Fruit fly (Drosophila melanogaster) whole organism, embryonic: ENCODE measurements around the gene Swip-1.

Source experiments
- CG1024 ChIP-seq: fragments of 200-800 bp; sonication (Bioruptor generic); IDR thresholded peaks from 2 replicates; pipeline ENCODE4 v1.3.6; 2022; ENCODE audit warnings: missing biosample characterization, missing genetic modification characterization
- CG11085 ChIP-seq: fragments of 200-800 bp; sonication (Bioruptor generic); IDR thresholded peaks from 2 replicates; pipeline ENCODE4 v1.3.6; 2022; ENCODE audit warnings: missing biosample characterization, missing genetic modification characterization
- CG14050 ChIP-seq: fragments of 200-800 bp; sonication (Bioruptor generic); IDR thresholded peaks from 3 replicates; pipeline ENCODE4 v1.3.6; 2022; ENCODE audit warnings: missing biosample characterization, missing genetic modification characterization
- CG14441 ChIP-seq: fragments of 200-800 bp; sonication (Bioruptor generic); IDR thresholded peaks from 2 replicates; pipeline ENCODE4 v1.3.6; 2022; ENCODE audit warnings: missing biosample characterization, missing genetic modification characterization
- CG16863 ChIP-seq: fragments of 200-800 bp; sonication (Bioruptor generic); optimal IDR thresholded peaks from 3 replicates; lab custom pipeline; 2016; ENCODE audit warnings: missing biosample characterization, missing genetic modification characterization
- CG17361 ChIP-seq: fragments of 200-800 bp; sonication (Bioruptor generic); IDR thresholded peaks from 3 replicates; pipeline ENCODE4 v1.3.6; 2022; ENCODE audit warnings: missing biosample characterization, missing genetic modification characterization
- CG18476 ChIP-seq: fragments of 200-800 bp; sonication (Bioruptor generic); optimal IDR thresholded peaks from 2 replicates; lab custom pipeline; 2016; ENCODE audit warnings: missing biosample characterization, mild to moderate bottlenecking, missing genetic modification characterization
- CG2116 ChIP-seq: fragments of 200-800 bp; sonication (Bioruptor generic); optimal IDR thresholded peaks from 3 replicates; lab custom pipeline; 2018; ENCODE audit warnings: missing biosample characterization, mild to moderate bottlenecking, missing genetic modification characterization
- CG3065 ChIP-seq: fragments of 200-800 bp; sonication (Bioruptor generic); optimal IDR thresholded peaks from 2 replicates; lab custom pipeline; 2016; ENCODE audit warnings: missing biosample characterization, missing genetic modification characterization
- CG33557 ChIP-seq: fragments of 200-800 bp; sonication (Bioruptor generic); optimal IDR thresholded peaks from 2 replicates; lab custom pipeline; 2019; ENCODE audit warnings: missing biosample characterization, mild to moderate bottlenecking, missing genetic modification characterization, moderate library complexity
- CG34376 ChIP-seq: fragments of 200-800 bp; sonication (Bioruptor generic); optimal IDR thresholded peaks from 2 replicates; lab custom pipeline; 2018; ENCODE audit warnings: missing biosample characterization, mild to moderate bottlenecking, missing genetic modification characterization
- CG3726 ChIP-seq: fragments of 200-800 bp; sonication (Bioruptor generic); IDR thresholded peaks from 3 replicates; pipeline ENCODE4, ENCODE4 v1.3.6; 2022; ENCODE audit warnings: missing biosample characterization, missing genetic modification characterization
- CG4328 ChIP-seq: fragments of 200-800 bp; sonication (Bioruptor generic); optimal IDR thresholded peaks from 3 replicates; lab custom pipeline; 2017; ENCODE audit warnings: missing biosample characterization, missing genetic modification reagents, missing genetic modification characterization
- CG4424 ChIP-seq: fragments of 200-800 bp; sonication (Bioruptor generic); optimal IDR thresholded peaks from 3 replicates; lab custom pipeline; 2016; ENCODE audit warnings: missing biosample characterization, missing genetic modification characterization
- CG7928 ChIP-seq: fragments of 200-800 bp; sonication (Bioruptor generic); optimal IDR thresholded peaks from 2 replicates; lab custom pipeline; 2017; ENCODE audit warnings: missing biosample characterization, mild to moderate bottlenecking, missing genetic modification characterization
- CG9609 ChIP-seq: fragments of 200-800 bp; sonication (Bioruptor generic); optimal IDR thresholded peaks from 3 replicates; lab custom pipeline; 2016; ENCODE audit warnings: missing biosample characterization, missing genetic modification characterization
- Chrac-16 ChIP-seq: fragments of 200-800 bp; sonication (Bioruptor generic); optimal IDR thresholded peaks from 3 replicates; lab custom pipeline; 2016; ENCODE audit warnings: missing biosample characterization, missing genetic modification characterization
- D ChIP-seq, 2 experiments: fragments of 200-800 bp in 1 of 2; fragments of >200 bp in 1 of 2; sonication (Bioruptor generic) in 1 of 2; optimal IDR thresholded peaks; 2 replicates in 1 of 2; 3 replicates in 1 of 2; lab custom pipeline; 2017; ENCODE audit warnings: mild to moderate bottlenecking in 1 of 2, missing biosample characterization in 1 of 2, missing genetic modification characterization in 1 of 2, missing genetic modification reagents in 1 of 2
- Deaf1 ChIP-seq: fragments of 200-800 bp; optimal IDR thresholded peaks from 3 replicates; lab custom pipeline; 2019; ENCODE audit warnings: missing biosample characterization, mild to moderate bottlenecking, missing genetic modification characterization, moderate library complexity
- Dip2 ChIP-seq: fragments of 200-800 bp; sonication (Bioruptor generic); IDR thresholded peaks from 2 replicates; pipeline ENCODE4 v1.3.6; 2022; ENCODE audit warnings: missing biosample characterization, missing genetic modification characterization
- Gug ChIP-seq: fragments of 200-800 bp; sonication (Bioruptor generic); IDR thresholded peaks from 4 replicates; pipeline ENCODE4 v1.3.6; 2022; ENCODE audit warnings: missing biosample characterization, missing genetic modification characterization
- Hr3 ChIP-seq: fragments of 200-800 bp; sonication (Bioruptor generic); optimal IDR thresholded peaks from 3 replicates; lab custom pipeline; 2016; ENCODE audit warnings: missing biosample characterization, missing genetic modification characterization
- Jarid2 ChIP-seq: fragments of 200-800 bp; sonication (Bioruptor generic); optimal IDR thresholded peaks from 3 replicates; lab custom pipeline; 2017; ENCODE audit warnings: mild to moderate bottlenecking, missing biosample characterization, missing genetic modification reagents, missing genetic modification characterization
- Lpt ChIP-seq: fragments of >200 bp; optimal IDR thresholded peaks from 2 replicates; lab custom pipeline; 2018; ENCODE audit warnings: missing biosample characterization, missing genetic modification characterization
- Mes4 ChIP-seq: fragments of 200-800 bp; sonication (Bioruptor generic); optimal IDR thresholded peaks from 2 replicates; lab custom pipeline; 2016; ENCODE audit warnings: missing biosample characterization, missing genetic modification characterization
- NC2α ChIP-seq: fragments of 200-800 bp; sonication (Bioruptor generic); optimal IDR thresholded peaks from 2 replicates; lab custom pipeline; 2016; ENCODE audit warnings: missing biosample characterization, missing genetic modification characterization
- NfI ChIP-seq: fragments of 200-800 bp; sonication (Bioruptor generic); optimal IDR thresholded peaks from 3 replicates; lab custom pipeline; 2018; ENCODE audit warnings: missing biosample characterization, mild to moderate bottlenecking, missing genetic modification characterization, moderate library complexity
- Optix ChIP-seq: fragments of 200-800 bp; sonication (Bioruptor generic); IDR thresholded peaks from 3 replicates; pipeline ENCODE4 v1.3.6; 2022; ENCODE audit warnings: missing biosample characterization, missing genetic modification characterization
- Sin3A ChIP-seq: fragments of >200 bp; optimal IDR thresholded peaks from 2 replicates; lab custom pipeline; 2018
- Sox102F ChIP-seq: fragments of 200-800 bp; sonication (Bioruptor generic); optimal IDR thresholded peaks from 2 replicates; lab custom pipeline; 2018; ENCODE audit warnings: missing biosample characterization, mild to moderate bottlenecking, missing genetic modification characterization, moderate library complexity
- Tbp ChIP-seq: fragments of >200 bp; optimal IDR thresholded peaks from 2 replicates; lab custom pipeline; 2018; ENCODE audit warnings: missing biosample characterization, missing genetic modification characterization
- Trl ChIP-seq, 3 experiments: fragments of >200 bp in 2 of 3; fragments of 200-800 bp in 1 of 3; sonication (Bioruptor generic) in 1 of 3; optimal IDR thresholded peaks; 2 replicates in 1 of 3; 3 replicates in 2 of 3; lab custom pipeline; 2016 to 2017; ENCODE audit warnings: missing biosample characterization in 1 of 3, missing genetic modification characterization in 1 of 3
- al ChIP-seq: fragments of 200-800 bp; sonication (Bioruptor generic); IDR thresholded peaks from 2 replicates; pipeline ENCODE4 v1.3.6; 2022; ENCODE audit warnings: missing biosample characterization, missing genetic modification characterization
- ase ChIP-seq: fragments of 200-800 bp; sonication (Bioruptor generic); IDR thresholded peaks from 3 replicates; pipeline ENCODE4 v1.3.6; 2022; ENCODE audit warnings: missing biosample characterization, missing genetic modification characterization
- bcd ChIP-seq: fragments of 200-800 bp; sonication (Bioruptor generic); optimal IDR thresholded peaks from 2 replicates; lab custom pipeline; 2017; ENCODE audit warnings: missing biosample characterization, mild to moderate bottlenecking, missing genetic modification characterization
- dm ChIP-seq: fragments of 200-800 bp; sonication (Bioruptor generic); optimal IDR thresholded peaks from 3 replicates; lab custom pipeline; 2016; ENCODE audit warnings: missing biosample characterization, missing genetic modification characterization
- ewg ChIP-seq: fragments of 200-800 bp; sonication (Bioruptor generic); optimal IDR thresholded peaks from 3 replicates; lab custom pipeline; 2017; ENCODE audit warnings: mild to moderate bottlenecking, missing biosample characterization, missing genetic modification reagents, missing genetic modification characterization
- ham ChIP-seq: fragments of 200-800 bp; sonication (Bioruptor generic); IDR thresholded peaks from 2 replicates; pipeline ENCODE4 v1.3.6; 2022; ENCODE audit warnings: missing biosample characterization, missing genetic modification characterization
- hbn ChIP-seq: fragments of 200-800 bp; sonication (Bioruptor generic); IDR thresholded peaks from 2 replicates; pipeline ENCODE4 v1.3.6; 2022; ENCODE audit warnings: missing biosample characterization, missing genetic modification characterization; ENCODE audit not compliant: partially characterized antibody
- luna ChIP-seq: fragments of 200-800 bp; sonication (Bioruptor generic); optimal IDR thresholded peaks from 2 replicates; lab custom pipeline; 2016; ENCODE audit warnings: missing biosample characterization, missing genetic modification characterization
- pb ChIP-seq: fragments of 200-800 bp; sonication (Bioruptor generic); optimal IDR thresholded peaks from 3 replicates; lab custom pipeline; 2016; ENCODE audit warnings: missing biosample characterization, missing genetic modification characterization
- pita ChIP-seq: fragments of 200-800 bp; sonication (Bioruptor generic); optimal IDR thresholded peaks from 2 replicates; lab custom pipeline; 2017; ENCODE audit warnings: missing biosample characterization, mild to moderate bottlenecking, missing genetic modification characterization
- pum ChIP-seq: fragments of 200-800 bp; sonication (Bioruptor generic); optimal IDR thresholded peaks from 2 replicates; lab custom pipeline; 2016; ENCODE audit warnings: missing biosample characterization, missing genetic modification characterization
- sim ChIP-seq: fragments of 200-800 bp; sonication (Bioruptor generic); IDR thresholded peaks from 2 replicates; pipeline ENCODE4 v1.3.6; 2022; ENCODE audit warnings: missing biosample characterization, missing genetic modification characterization
- stc ChIP-seq: fragments of 200-800 bp; sonication (Bioruptor generic); IDR thresholded peaks from 2 replicates; pipeline ENCODE4 v1.3.6; 2022; ENCODE audit warnings: missing biosample characterization, missing genetic modification characterization
- tna ChIP-seq: fragments of 200-800 bp; sonication (Bioruptor generic); IDR thresholded peaks from 2 replicates; pipeline ENCODE4 v1.3.6; 2022; ENCODE audit warnings: missing biosample characterization, missing genetic modification characterization; ENCODE audit not compliant: partially characterized antibody
- unc-4 ChIP-seq: fragments of 200-800 bp; sonication (Bioruptor generic); IDR thresholded peaks from 2 replicates; pipeline ENCODE4 v1.3.6; 2022; ENCODE audit warnings: missing biosample characterization, missing genetic modification characterization; ENCODE audit not compliant: partially characterized antibody
- unpg ChIP-seq: fragments of 200-800 bp; sonication (Bioruptor generic); optimal IDR thresholded peaks from 3 replicates; lab custom pipeline; 2018; ENCODE audit warnings: missing biosample characterization, mild to moderate bottlenecking, missing genetic modification characterization, moderate library complexity

The Swip-1 gene

dm6 chr2L:18987078-18987895, at the start of gene Swip-1, which contains the start of gene EMC5 (continued):
- TF ChIP-seq CG4328: peak; percentile 60
- no peak for TF ChIP-seq ham (GFP tag; lab: Robert Waterston, UW)
- TF ChIP-seq hbn (GFP tag; lab: Robert Waterston, UW): peak; percentile 40; the same call in 1 of the 2 replicates
- no peak for TF ChIP-seq Lpt (GFP tag; lab: Kevin White, UChicago)
- no peak for TF ChIP-seq CG18476 (GFP tag; lab: Kevin White, UChicago)
- peak; percentile 46 for TF ChIP-seq Chrac-16 (GFP tag; lab: Kevin White, UChicago)
- TF ChIP-seq Tbp: no peak
- no peak for TF ChIP-seq CG16863 (GFP tag; lab: Kevin White, UChicago)
- TF ChIP-seq Hr3 (GFP tag; lab: Kevin White, UChicago): peak; percentile 77
- TF ChIP-seq CG9609 (GFP tag; lab: Kevin White, UChicago): no peak
- no peak for TF ChIP-seq stc (GFP tag; lab: Robert Waterston, UW)
- peak; percentile 2 for TF ChIP-seq NfI
- no peak for TF ChIP-seq CG3065 (GFP tag; lab: Kevin White, UChicago)
- TF ChIP-seq Optix (GFP tag; lab: Robert Waterston, UW): 0 out of 3 replicates have a peak, but pooled peaks have one; percentile 12
- peak; percentile 18; the same call in 1 of the 3 replicates for TF ChIP-seq ase (GFP tag; lab: Robert Waterston, UW)
- no peak for TF ChIP-seq Dip2
- TF ChIP-seq tna (GFP tag; lab: Robert Waterston, UW): peak; percentile 56; the same call in 1 of the 2 replicates
- TF ChIP-seq unpg (GFP tag; lab: Kevin White, UChicago): peak; percentile 49
- TF ChIP-seq Gug: peak; percentile 45; the same call in 1 of the 4 replicates
- peak; percentile 16 for TF ChIP-seq ewg
- peak; percentile 68 for TF ChIP-seq Sox102F (GFP tag; lab: Kevin White, UChicago)
- TF ChIP-seq Trl (optimal IDR thresholded peaks at IDR 0.05; lab: Kevin White, UChicago): no peak
- TF ChIP-seq Trl (GFP tag; optimal IDR thresholded peaks at IDR 0.05; lab: Kevin White, UChicago): peak; percentile 1
- TF ChIP-seq NC2α (GFP tag; lab: Kevin White, UChicago): peak; percentile 13
- no peak for TF ChIP-seq Mes4
- peak; percentile 54; the same call in 1 of the 2 replicates for TF ChIP-seq CG11085
- no peak for TF ChIP-seq Sin3A (lab: Kevin White, UChicago)
- peak; percentile 66 for TF ChIP-seq Deaf1
- peak; percentile 59 for TF ChIP-seq bcd (GFP tag; lab: Kevin White, UChicago)
- TF ChIP-seq luna (GFP tag; lab: Kevin White, UChicago): no peak
- TF ChIP-seq CG7928 (GFP tag; lab: Kevin White, UChicago): peak; percentile 33
- peak; percentile 87 for TF ChIP-seq Jarid2
- peak; percentile 42; the same call in 1 of the 2 replicates for TF ChIP-seq al (GFP tag; lab: Robert Waterston, UW)
- TF ChIP-seq CG14441 (GFP tag; lab: Robert Waterston, UW): peak; percentile 19; the same call in 1 of the 2 replicates
- peak; percentile 15 for TF ChIP-seq CG34376
- no peak for TF ChIP-seq CG3726 (GFP tag; lab: Robert Waterston, UW)
- peak; percentile 43 for TF ChIP-seq CG2116
- TF ChIP-seq unc-4 (GFP tag; lab: Robert Waterston, UW): peak; percentile 58; the same call in 1 of the 2 replicates
- TF ChIP-seq pita (GFP tag; lab: Kevin White, UChicago): no peak
- TF ChIP-seq pb (GFP tag; lab: Kevin White, UChicago): no peak
- TF ChIP-seq CG1024 (GFP tag; lab: Robert Waterston, UW): no peak
- peak; percentile 58 for TF ChIP-seq CG33557 (GFP tag; lab: Kevin White, UChicago)
- TF ChIP-seq D (optimal IDR thresholded peaks at IDR 0.05; lab: Kevin White, UChicago): no peak
- peak; percentile 14 for TF ChIP-seq D (GFP tag; optimal IDR thresholded peaks at IDR 0.05; lab: Kevin White, UChicago)
- no peak for TF ChIP-seq CG14050 (GFP tag; lab: Robert Waterston, UW)
- TF ChIP-seq dm: peak; percentile 4
- no peak for TF ChIP-seq pum (GFP tag; lab: Kevin White, UChicago)
- TF ChIP-seq sim (GFP tag; lab: Robert Waterston, UW): no peak
- peak; percentile 67 for TF ChIP-seq CG4424 (GFP tag; lab: Kevin White, UChicago)
- peak; percentile 89 for TF ChIP-seq CG17361 (GFP tag; lab: Robert Waterston, UW)
